Fruit fly (Drosophila melanogaster): ENCODE measurements around the gene ppk24.

- TF ChIP-seq insv (optimal IDR thresholded peaks at IDR 0.05) (no peak), psq (optimal IDR thresholded peaks at IDR 0.05) (no peak)
These were observed 39.8 kb downstream of the ppk24 start, which contains the start of gene pHCl-2 for dm6 chr3R:31305284-31305683.
